Fruit fly (Drosophila melanogaster) whole organism, wandering third instar larva: ENCODE measurements around the gene lsn.
A peak's percentile ranks its signal among the peaks of the same experiment; 100 is the strongest.

ENCODE experiments used
- Abd-B ChIP-seq: fragments of >200 bp; optimal IDR thresholded peaks from 2 replicates; lab custom pipeline; 2017; ENCODE audit warnings: missing biosample characterization, missing genetic modification characterization
- CG32264 ChIP-seq: fragments of 200-800 bp; sonication (Bioruptor generic); optimal IDR thresholded peaks from 2 replicates; lab custom pipeline; 2016; ENCODE audit warnings: missing biosample characterization, missing genetic modification characterization
- Dfd ChIP-seq: fragments of >200 bp; optimal IDR thresholded peaks from 2 replicates; lab custom pipeline; 2017; ENCODE audit warnings: missing biosample characterization, missing genetic modification characterization
- Dif ChIP-seq: fragments of 200-275, 200-300 bp; sonication (Bioruptor generic); optimal IDR thresholded peaks from 2 replicates; lab custom pipeline; 2018; ENCODE audit warnings: missing biosample characterization, missing genetic modification characterization; ENCODE audit not compliant: partially characterized antibody
- GATAd ChIP-seq: sonication (Bioruptor generic); optimal IDR thresholded peaks from 2 replicates; lab custom pipeline; 2016; ENCODE audit warnings: missing biosample characterization, missing genetic modification characterization
- HLH106 ChIP-seq: fragments of 200-800 bp; optimal IDR thresholded peaks from 3 replicates; lab custom pipeline; 2019; ENCODE audit warnings: missing biosample characterization, mild to moderate bottlenecking, missing genetic modification characterization, moderate library complexity
- Hnf4 ChIP-seq: fragments of 200-800 bp; sonication (Bioruptor generic); optimal IDR thresholded peaks from 2 replicates; lab custom pipeline; 2016; ENCODE audit warnings: missing biosample characterization, mild to moderate bottlenecking, missing genetic modification characterization
- Hr78 ChIP-seq: fragments of >200 bp; optimal IDR thresholded peaks from 2 replicates; lab custom pipeline; 2017; ENCODE audit warnings: missing biosample characterization, missing genetic modification characterization
- Jra ChIP-seq: sonication (Bioruptor generic); optimal IDR thresholded peaks from 2 replicates; lab custom pipeline; 2016; ENCODE audit warnings: missing biosample characterization, missing genetic modification characterization
- Mio ChIP-seq: sonication (Bioruptor generic); optimal IDR thresholded peaks from 2 replicates; lab custom pipeline; 2016; ENCODE audit warnings: missing biosample characterization, missing genetic modification characterization
- Myc ChIP-seq: fragments of >200 bp; optimal IDR thresholded peaks from 2 replicates; lab custom pipeline; 2017
- N ChIP-seq: fragments of >200 bp; optimal IDR thresholded peaks from 2 replicates; lab custom pipeline; 2018; ENCODE audit warnings: missing biosample characterization, missing external identifiers, missing genetic modification characterization
- OdsH ChIP-seq: fragments of 200-800 bp; sonication (Bioruptor generic); optimal IDR thresholded peaks from 2 replicates; lab custom pipeline; 2016; ENCODE audit warnings: missing biosample characterization, mild to moderate bottlenecking, missing genetic modification characterization
- Rel ChIP-seq, 2 experiments: fragments of 200-800 bp; sonication (Bioruptor generic) in 1 of 2; optimal IDR thresholded peaks; 2 replicates in 1 of 2; 3 replicates in 1 of 2; lab custom pipeline; 2016 to 2019; ENCODE audit warnings: mild to moderate bottlenecking in 2 of 2, missing biosample characterization in 2 of 2, missing genetic modification characterization in 2 of 2, moderate library complexity in 1 of 2
- Vsx2 ChIP-seq: fragments of 200-300, 225-300 bp; sonication (Bioruptor generic); optimal IDR thresholded peaks from 2 replicates; lab custom pipeline; 2018; ENCODE audit warnings: missing biosample characterization, missing genetic modification characterization; ENCODE audit not compliant: partially characterized antibody
- br ChIP-seq: fragments of 200-800 bp; sonication (Bioruptor generic); optimal IDR thresholded peaks from 2 replicates; lab custom pipeline; 2016; ENCODE audit warnings: missing biosample characterization, missing genetic modification characterization
- brk ChIP-seq: fragments of 200-800 bp; sonication (Bioruptor generic); optimal IDR thresholded peaks from 2 replicates; lab custom pipeline; 2016; ENCODE audit warnings: missing biosample characterization, mild to moderate bottlenecking, missing genetic modification characterization
- dl ChIP-seq, 2 experiments: fragments of 175-275, 200-275 bp in 1 of 2; fragments of 200-275 bp in 1 of 2; sonication (Bioruptor generic); optimal IDR thresholded peaks; lab custom pipeline; 2018; ENCODE audit warnings: mild to moderate bottlenecking in 2 of 2, missing biosample characterization in 2 of 2, missing genetic modification characterization in 2 of 2, moderate library complexity in 2 of 2; ENCODE audit not compliant: partially characterized antibody in 2 of 2, insufficient read depth in 1 of 2
- dmrt93B ChIP-seq: fragments of 200-800 bp; sonication (Bioruptor generic); optimal IDR thresholded peaks from 2 replicates; lab custom pipeline; 2018; ENCODE audit warnings: missing biosample characterization, mild to moderate bottlenecking, missing genetic modification characterization
- dsf ChIP-seq: sonication (Bioruptor generic); optimal IDR thresholded peaks from 2 replicates; lab custom pipeline; 2016; ENCODE audit warnings: missing biosample characterization, missing genetic modification characterization, borderline replicate concordance
- ey ChIP-seq: fragments of 200-800 bp; sonication (Bioruptor generic); optimal IDR thresholded peaks from 2 replicates; lab custom pipeline; 2016; ENCODE audit warnings: missing biosample characterization, missing genetic modification characterization
- foxo ChIP-seq, 2 experiments: fragments of 200-800 bp; sonication (Bioruptor generic); optimal IDR thresholded peaks; 2 replicates in 1 of 2; 3 replicates in 1 of 2; lab custom pipeline; 2016 to 2017; ENCODE audit warnings: missing biosample characterization in 2 of 2, missing genetic modification characterization in 2 of 2
- fru ChIP-seq: fragments of 200-800 bp; sonication (Bioruptor generic); optimal IDR thresholded peaks from 3 replicates; lab custom pipeline; 2016; ENCODE audit warnings: missing biosample characterization, mild to moderate bottlenecking, missing genetic modification characterization
- h ChIP-seq: fragments of 200-800 bp; sonication (Bioruptor generic); optimal IDR thresholded peaks from 3 replicates; lab custom pipeline; 2016; ENCODE audit warnings: missing biosample characterization, mild to moderate bottlenecking, missing genetic modification characterization
- jim ChIP-seq: fragments of 175-275, 200-325 bp; sonication (Bioruptor generic); optimal IDR thresholded peaks from 2 replicates; lab custom pipeline; 2016; ENCODE audit warnings: missing biosample characterization, mild to moderate bottlenecking, missing genetic modification characterization
- lola ChIP-seq: fragments of >200 bp; optimal IDR thresholded peaks from 2 replicates; lab custom pipeline; 2017; ENCODE audit warnings: missing biosample characterization, missing genetic modification characterization
- pan ChIP-seq: fragments of >200 bp; optimal IDR thresholded peaks from 2 replicates; lab custom pipeline; 2017
- rgr ChIP-seq: fragments of 200-800 bp; sonication (Bioruptor generic); optimal IDR thresholded peaks from 3 replicates; lab custom pipeline; 2016; ENCODE audit warnings: missing biosample characterization, mild to moderate bottlenecking, missing genetic modification characterization
- sage ChIP-seq: fragments of 200-800 bp; sonication (Bioruptor generic); optimal IDR thresholded peaks from 2 replicates; lab custom pipeline; 2016; ENCODE audit warnings: missing biosample characterization, mild to moderate bottlenecking, missing genetic modification characterization
- sv ChIP-seq: fragments of 200-800 bp; sonication (Bioruptor generic); optimal IDR thresholded peaks from 3 replicates; lab custom pipeline; 2016; ENCODE audit warnings: missing biosample characterization, missing genetic modification characterization
- usp ChIP-seq: fragments of >200 bp; optimal IDR thresholded peaks from 2 replicates; lab custom pipeline; 2017; ENCODE audit warnings: missing biosample characterization, missing genetic modification characterization
- woc ChIP-seq: sonication (Bioruptor generic); optimal IDR thresholded peaks from 2 replicates; lab custom pipeline; 2016; ENCODE audit warnings: missing biosample characterization, mild to moderate bottlenecking, missing genetic modification characterization

Gene lsn

DNA sequence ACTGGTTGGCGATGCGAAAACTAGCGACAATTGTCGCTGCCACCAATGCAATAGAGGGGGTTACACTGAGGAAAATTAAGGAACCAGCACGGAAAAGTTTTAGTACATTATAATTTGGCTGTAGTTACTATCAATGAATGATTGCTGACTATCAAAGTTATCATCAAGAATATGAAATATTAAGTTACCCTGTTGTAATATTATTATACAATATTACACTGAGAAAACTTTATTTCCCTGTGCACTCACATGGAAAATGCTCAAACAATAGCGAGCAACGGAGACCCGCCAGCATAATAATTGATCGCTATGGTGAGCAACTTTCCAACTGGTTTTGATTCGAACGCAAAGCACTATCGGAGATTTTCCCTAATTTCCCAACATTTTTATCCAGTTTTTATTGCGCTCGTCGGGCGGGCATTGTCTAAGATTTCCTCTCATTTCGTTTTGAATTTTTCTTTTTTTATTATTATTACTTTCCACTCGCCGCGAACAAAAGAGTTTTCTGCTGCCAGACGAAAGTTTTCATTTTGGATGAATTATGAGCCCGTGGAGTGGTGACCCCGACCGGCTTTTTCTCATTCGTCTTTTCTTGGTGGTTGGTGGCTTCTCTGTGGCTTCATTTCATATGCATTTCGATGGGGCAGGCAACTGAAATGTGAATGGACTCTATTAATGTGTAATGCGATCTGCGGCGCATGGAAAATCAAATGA, 2.7 kb upstream of the lsn start:
- no peak for TF ChIP-seq brk (GFP tag; lab: Kevin White, UChicago)
- TF ChIP-seq br (GFP tag; lab: Kevin White, UChicago), result no peak
- TF ChIP-seq woc, result no peak
- no peak for TF ChIP-seq jim
- no peak for TF ChIP-seq Hnf4 (GFP tag; lab: Kevin White, UChicago)
- TF ChIP-seq Hr78 (GFP tag; lab: Kevin White, UChicago), result no peak
- TF ChIP-seq foxo (GFP tag; optimal IDR thresholded peaks at IDR 0.05; lab: Kevin White, UChicago), result no peak
- no peak for TF ChIP-seq rgr
- no peak for TF ChIP-seq Dfd (GFP tag; lab: Kevin White, UChicago)
- no peak for TF ChIP-seq dsf (GFP tag; lab: Kevin White, UChicago)
- TF ChIP-seq dmrt93B (GFP tag; lab: Kevin White, UChicago), result no peak
- no peak for TF ChIP-seq ey (GFP tag; lab: Kevin White, UChicago)
- no peak for TF ChIP-seq HLH106
- no peak for TF ChIP-seq Rel (GFP tag; optimal IDR thresholded peaks at IDR 0.05; lab: Kevin White, UChicago)
- no peak for TF ChIP-seq Rel (tag; optimal IDR thresholded peaks at IDR 0.05; lab: Kevin White, UChicago)

DNA sequence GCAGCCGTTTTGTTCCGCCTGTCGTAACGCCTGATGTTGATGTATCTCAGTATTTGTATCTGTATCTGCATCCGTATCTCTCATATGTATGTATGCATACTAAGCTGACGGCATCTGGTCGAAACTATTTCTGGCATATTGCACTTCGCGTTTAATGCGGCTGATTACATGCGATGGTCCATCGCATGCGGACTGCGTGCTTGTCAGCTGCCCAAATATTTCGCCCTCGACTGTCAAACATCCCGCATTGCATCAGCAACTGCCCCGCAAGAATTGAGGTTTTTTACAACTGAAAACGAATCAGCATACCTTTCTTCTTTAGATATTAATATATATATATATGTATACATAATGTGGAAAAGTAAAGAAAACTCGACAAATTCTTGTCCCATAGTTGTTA, 2.1 kb upstream of the lsn start:
- TF ChIP-seq HLH106 (no peak), dl (GFP tag; optimal IDR thresholded peaks at IDR 0.05; lab: Kevin White, UChicago; ENCODE audit: insufficient read depth in 1 of 2, partially characterized antibody in 2 of 2) (no peak), OdsH (no peak), Hnf4 (GFP tag; lab: Kevin White, UChicago) (no peak), Vsx2 (no peak), Mio (GFP tag; lab: Kevin White, UChicago) (no peak), usp (GFP tag; lab: Kevin White, UChicago) (no peak), rgr (no peak), Dfd (GFP tag; lab: Kevin White, UChicago) (no peak), Dif (no peak), pan (no peak), GATAd (no peak), h (no peak), dmrt93B (GFP tag; lab: Kevin White, UChicago) (no peak), Myc (lab: Kevin White, UChicago) (no peak), CG32264 (GFP tag; lab: Kevin White, UChicago) (no peak)

DNA sequence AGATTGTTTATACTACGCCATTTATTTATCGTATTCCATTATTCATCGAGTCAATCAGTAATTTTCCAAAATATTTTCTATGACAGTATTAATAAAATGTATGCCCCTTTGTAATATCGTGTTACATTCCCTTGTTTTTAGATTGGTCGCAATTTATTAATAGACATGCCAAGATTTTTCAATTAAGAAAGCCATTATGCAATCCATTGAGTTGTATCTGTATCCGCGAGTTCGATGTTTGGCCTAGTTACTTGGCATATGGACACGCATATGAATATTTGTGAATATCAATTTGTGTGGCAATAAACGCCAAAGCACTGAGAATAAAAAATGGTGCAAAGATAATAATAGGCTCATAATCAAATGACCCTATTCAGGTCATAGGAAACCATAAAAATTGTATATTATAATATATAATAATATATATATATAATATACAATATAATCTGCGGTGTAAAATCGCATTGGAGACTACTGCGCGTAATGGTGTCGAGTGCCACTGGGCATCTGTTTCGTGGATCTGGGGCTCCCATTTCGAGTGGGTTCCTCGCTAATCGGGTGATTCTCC, 1.1 kb upstream of the lsn start:
- no peak for TF ChIP-seq lola (GFP tag; lab: Kevin White, UChicago)
- no peak for TF ChIP-seq OdsH
- TF ChIP-seq Rel (GFP tag; optimal IDR thresholded peaks at IDR 0.05; lab: Kevin White, UChicago), result no peak
- TF ChIP-seq Rel (tag; optimal IDR thresholded peaks at IDR 0.05; lab: Kevin White, UChicago), result peak; percentile 12
- no peak for TF ChIP-seq Hr78 (GFP tag; lab: Kevin White, UChicago)

DNA sequence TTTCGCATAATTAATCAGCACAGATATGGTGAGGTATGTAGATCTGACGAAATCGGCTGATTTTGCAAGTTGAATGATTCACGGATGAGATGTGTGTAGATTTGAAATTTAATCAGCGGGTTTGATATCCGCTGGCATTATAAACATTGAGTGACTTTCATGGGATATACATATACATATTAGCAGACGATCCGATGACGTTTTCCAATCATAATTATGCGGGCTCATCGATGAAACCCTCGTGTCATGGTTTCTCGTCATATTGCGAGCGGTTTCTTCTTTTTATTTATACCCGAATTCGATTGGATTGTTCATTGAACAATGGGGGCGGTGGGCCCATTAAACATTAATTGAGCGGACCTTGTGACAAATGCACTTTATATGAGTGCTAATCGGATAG, 484 bp upstream of the lsn start:
- TF ChIP-seq usp (GFP tag; lab: Kevin White, UChicago) (no peak), Rel (GFP tag; optimal IDR thresholded peaks at IDR 0.05; lab: Kevin White, UChicago) (no peak), Rel (tag; optimal IDR thresholded peaks at IDR 0.05; lab: Kevin White, UChicago) (no peak), CG32264 (GFP tag; lab: Kevin White, UChicago) (no peak), Dfd (GFP tag; lab: Kevin White, UChicago) (no peak), Dif (no peak), dl (GFP tag; optimal IDR thresholded peaks at IDR 0.05; lab: Kevin White, UChicago; ENCODE audit: insufficient read depth in 1 of 2, partially characterized antibody in 2 of 2) (no peak), Abd-B (GFP tag; lab: Kevin White, UChicago) (no peak), brk (GFP tag; lab: Kevin White, UChicago) (no peak), woc (no peak), sage (no peak), rgr (no peak), fru (no peak), sv (GFP tag; lab: Kevin White, UChicago) (no peak), Hnf4 (GFP tag; lab: Kevin White, UChicago) (no peak), br (GFP tag; lab: Kevin White, UChicago) (no peak), jim (no peak), dsf (GFP tag; lab: Kevin White, UChicago) (no peak), N (GFP tag; lab: Kevin White, UChicago) (no peak), Jra (GFP tag; lab: Kevin White, UChicago) (no peak), Hr78 (GFP tag; lab: Kevin White, UChicago) (no peak)
